Fruit fly (Drosophila melanogaster): ENCODE data around the gene CG3368.
A peak's percentile ranks its signal among the peaks of the same experiment; 100 is the strongest.

CG3368 gene

dm6 chr3R:27253921-27254376, 29.6 kb upstream of the CG3368 start:
- no peak for TF ChIP-seq Jra (GFP tag; optimal IDR thresholded peaks at IDR 0.05)
- TF ChIP-seq usp (GFP tag; optimal IDR thresholded peaks at IDR 0.05) = no peak
- TF ChIP-seq N (GFP tag; optimal IDR thresholded peaks at IDR 0.05) = no peak
- no peak for TF ChIP-seq dl (GFP tag; optimal IDR thresholded peaks at IDR 0.05; ENCODE audit: insufficient read depth in 1 of 2, partially characterized antibody in 2 of 2)
- TF ChIP-seq Abd-B (GFP tag; optimal IDR thresholded peaks at IDR 0.05) = no peak
- no peak for TF ChIP-seq tai (GFP tag; optimal IDR thresholded peaks at IDR 0.05)
- TF ChIP-seq brk (GFP tag; optimal IDR thresholded peaks at IDR 0.05) = no peak
- no peak for TF ChIP-seq woc (GFP tag; optimal IDR thresholded peaks at IDR 0.05)
- TF ChIP-seq Rel (GFP tag; optimal IDR thresholded peaks at IDR 0.05) = no peak
- TF ChIP-seq Rel (tag; optimal IDR thresholded peaks at IDR 0.05) = no peak
- TF ChIP-seq br (GFP tag; optimal IDR thresholded peaks at IDR 0.05) = no peak
- no peak for TF ChIP-seq Dif (GFP tag; optimal IDR thresholded peaks at IDR 0.05; ENCODE audit: partially characterized antibody)
- no peak for TF ChIP-seq Hr78 (GFP tag; optimal IDR thresholded peaks at IDR 0.05)
- no peak for TF ChIP-seq CG9705 (GFP tag; optimal IDR thresholded peaks at IDR 0.05)
- TF ChIP-seq psq (GFP tag; optimal IDR thresholded peaks at IDR 0.05) = no peak
- TF ChIP-seq CrebA (GFP tag; optimal IDR thresholded peaks at IDR 0.05; ENCODE audit: borderline replicate concordance) = no peak
- no peak for TF ChIP-seq HLH106 (tag; optimal IDR thresholded peaks at IDR 0.05)
- TF ChIP-seq dmrt93B (GFP tag; optimal IDR thresholded peaks at IDR 0.05) = no peak

dm6 chr3R:27263434-27264215, 20.0 kb upstream of the CG3368 start, which contains the start of gene woc:
Gene woc (minus strand): TSS chr3R:27264055.
- TF ChIP-seq CrebA (GFP tag; optimal IDR thresholded peaks at IDR 0.05; ENCODE audit: borderline replicate concordance) (no peak), dsf (GFP tag; optimal IDR thresholded peaks at IDR 0.05; ENCODE audit: borderline replicate concordance) (no peak), psq (GFP tag; optimal IDR thresholded peaks at IDR 0.05) (peak; percentile 74), Jra (GFP tag; optimal IDR thresholded peaks at IDR 0.05) (no peak), Dfd (GFP tag; optimal IDR thresholded peaks at IDR 0.05) (no peak), OdsH (GFP tag; optimal IDR thresholded peaks at IDR 0.05) (peak; percentile 71), sage (GFP tag; optimal IDR thresholded peaks at IDR 0.05) (no peak), foxo (GFP tag; optimal IDR thresholded peaks at IDR 0.05) (peak in 1 of 2 experiments; percentile 79), pan (optimal IDR thresholded peaks at IDR 0.05) (no peak), rgr (GFP tag; optimal IDR thresholded peaks at IDR 0.05) (peak; percentile 53), N (GFP tag; optimal IDR thresholded peaks at IDR 0.05) (peak; percentile 64), br (GFP tag; optimal IDR thresholded peaks at IDR 0.05) (peak; percentile 68), fru (GFP tag; optimal IDR thresholded peaks at IDR 0.05) (peak; percentile 80), dmrt93B (GFP tag; optimal IDR thresholded peaks at IDR 0.05) (no peak), Mio (GFP tag; optimal IDR thresholded peaks at IDR 0.05) (no peak), jim (GFP tag; optimal IDR thresholded peaks at IDR 0.05) (peak; percentile 97), Hr83 (GFP tag; optimal IDR thresholded peaks at IDR 0.05; ENCODE audit: poor library complexity, severe bottlenecking) (peak; percentile 76), Dif (GFP tag; optimal IDR thresholded peaks at IDR 0.05; ENCODE audit: partially characterized antibody) (no peak), h (GFP tag; optimal IDR thresholded peaks at IDR 0.05) (peak; percentile 80), GATAd (GFP tag; optimal IDR thresholded peaks at IDR 0.05) (no peak), ey (GFP tag; optimal IDR thresholded peaks at IDR 0.05) (peak; percentile 78), Hr78 (GFP tag; optimal IDR thresholded peaks at IDR 0.05) (no peak), Hnf4 (GFP tag; optimal IDR thresholded peaks at IDR 0.05) (no peak), Rel (GFP tag; optimal IDR thresholded peaks at IDR 0.05) (no peak), Rel (tag; optimal IDR thresholded peaks at IDR 0.05) (peak; percentile 72), Vsx2 (GFP tag; optimal IDR thresholded peaks at IDR 0.05; ENCODE audit: partially characterized antibody) (no peak), tai (GFP tag; optimal IDR thresholded peaks at IDR 0.05) (no peak), sv (GFP tag; optimal IDR thresholded peaks at IDR 0.05) (peak; percentile 39), HLH106 (tag; optimal IDR thresholded peaks at IDR 0.05) (no peak), Sp1 (GFP tag; optimal IDR thresholded peaks at IDR 0.05) (peak; percentile 64), lola (GFP tag; optimal IDR thresholded peaks at IDR 0.05) (no peak), Myc (optimal IDR thresholded peaks at IDR 0.05) (no peak), Abd-B (GFP tag; optimal IDR thresholded peaks at IDR 0.05) (no peak), CG9705 (GFP tag; optimal IDR thresholded peaks at IDR 0.05) (no peak), brk (GFP tag; optimal IDR thresholded peaks at IDR 0.05) (no peak), dl (GFP tag; optimal IDR thresholded peaks at IDR 0.05; ENCODE audit: insufficient read depth in 1 of 2, partially characterized antibody in 2 of 2) (no peak)
